Fruit fly (Drosophila melanogaster) whole organism, larva: ENCODE data around the gene Dscam3.
"Not testable (repeated sequence)": the region's sequence is repeated elsewhere in the genome, so short reads cannot be mapped to it uniquely, and the experiment has no call there.

ENCODE experiments used
- noc ChIP-seq: fragments of 200-800 bp; sonication (Bioruptor generic); optimal IDR thresholded peaks from 3 replicates; lab custom pipeline; 2019; ENCODE audit warnings: missing biosample characterization, mild to moderate bottlenecking, missing genetic modification characterization, moderate library complexity

Gene Dscam3

DNA sequence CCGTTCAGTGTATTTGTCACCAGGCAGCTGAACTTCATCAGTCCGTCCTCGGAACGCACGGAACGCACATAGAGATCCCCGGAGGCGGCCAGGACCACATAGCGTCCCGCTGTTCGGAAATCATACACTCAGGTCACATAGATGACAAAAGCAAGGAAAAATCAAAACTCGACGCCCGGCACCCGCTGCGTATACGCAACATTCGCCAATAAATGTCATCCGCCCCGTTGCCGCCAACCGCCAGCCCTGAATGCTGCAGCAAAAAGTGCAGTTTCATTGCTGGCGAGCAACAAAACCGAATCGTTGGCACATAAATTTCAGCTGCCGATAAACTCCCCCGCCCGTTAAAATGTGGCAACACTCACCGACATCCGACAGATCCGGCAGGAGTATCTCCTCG, 13.4 kb downstream of the Dscam3 start:
- TF ChIP-seq noc (tag; lab: Kevin White, UChicago), result no peak

DNA sequence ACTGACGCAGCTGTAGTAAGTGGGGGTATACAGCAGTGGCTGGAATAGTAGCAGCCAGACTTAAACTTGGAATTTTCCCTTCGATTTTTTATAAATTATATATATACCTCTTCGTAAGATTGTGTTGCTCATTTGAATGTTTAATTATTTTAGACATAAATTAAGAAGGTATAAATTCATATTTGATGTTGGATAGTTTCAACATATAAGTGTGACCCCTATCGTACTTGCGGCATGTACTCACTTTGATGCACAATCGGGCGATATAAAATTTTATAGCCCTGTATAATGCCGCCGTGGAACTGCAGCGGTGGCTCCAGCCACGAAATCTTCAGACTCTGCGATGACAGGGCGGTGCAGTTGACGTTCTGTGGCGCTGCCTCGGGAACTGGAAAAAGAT, 24.2 kb downstream of the Dscam3 start:
- no peak for TF ChIP-seq noc (tag; lab: Kevin White, UChicago)

DNA sequence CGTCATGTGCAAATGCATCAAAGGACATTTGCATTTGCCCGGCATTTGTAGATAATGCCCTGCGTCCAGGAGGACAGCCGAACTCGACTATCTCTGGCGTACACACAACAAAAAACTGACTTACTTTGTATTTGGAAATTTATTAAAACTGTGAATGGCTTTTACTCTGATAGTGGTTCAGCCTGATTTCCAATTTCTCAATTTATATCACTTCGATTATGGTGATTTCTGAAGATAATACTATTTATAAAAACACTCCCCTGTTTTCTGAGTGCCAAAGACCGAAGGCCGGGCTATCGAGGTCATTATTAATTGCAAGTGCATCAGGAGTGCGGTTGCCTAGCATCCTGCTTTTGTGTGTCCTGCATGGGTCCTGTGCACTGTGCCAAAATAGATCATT, 34.5 kb downstream of the Dscam3 start:
- TF ChIP-seq noc (tag; lab: Kevin White, UChicago), result no peak

DNA sequence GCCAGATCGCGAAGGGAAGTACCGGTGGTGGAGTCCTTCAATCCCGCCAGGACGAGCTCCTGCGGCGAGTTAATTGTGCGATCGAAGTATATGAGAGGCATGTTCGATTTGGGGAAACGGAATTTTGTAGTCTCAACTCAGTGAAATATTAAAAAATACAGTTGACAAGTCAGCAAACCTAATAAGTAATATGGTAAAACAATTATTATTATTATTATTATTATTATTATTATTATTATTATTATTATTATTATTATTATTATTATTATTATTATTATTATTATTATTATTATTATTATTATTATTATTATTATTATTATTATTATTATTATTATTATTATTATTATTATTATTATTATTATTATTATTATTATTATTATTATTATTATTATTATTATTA, 48.8 kb downstream of the Dscam3 start, which contains the start of gene CG14330:
Gene CG14330, minus strand, starts transcription at position 101 of the 400 bp plus-strand sequence.
- TF ChIP-seq noc (tag; lab: Kevin White, UChicago), result not testable (repeated sequence)

DNA sequence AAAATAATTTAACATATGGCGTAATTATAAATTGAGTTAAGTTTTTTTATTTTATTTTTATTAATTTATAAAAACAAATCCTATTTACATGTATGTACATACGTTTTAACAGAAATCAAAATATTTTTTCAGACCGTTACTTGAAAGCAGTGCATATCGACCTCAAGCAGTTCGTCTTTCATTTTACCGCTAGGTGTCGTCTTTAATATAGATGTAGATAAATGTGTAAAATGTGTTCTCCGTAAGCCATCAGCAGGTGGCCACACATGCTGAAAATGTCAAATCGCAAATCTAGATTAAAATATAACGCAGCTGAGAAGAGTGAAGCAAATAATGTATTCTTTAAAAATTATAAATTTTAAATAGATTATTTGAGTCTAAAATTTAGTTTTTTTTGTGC, 56.1 kb downstream of the Dscam3 start:
- TF ChIP-seq noc (tag; lab: Kevin White, UChicago), result no peak

DNA sequence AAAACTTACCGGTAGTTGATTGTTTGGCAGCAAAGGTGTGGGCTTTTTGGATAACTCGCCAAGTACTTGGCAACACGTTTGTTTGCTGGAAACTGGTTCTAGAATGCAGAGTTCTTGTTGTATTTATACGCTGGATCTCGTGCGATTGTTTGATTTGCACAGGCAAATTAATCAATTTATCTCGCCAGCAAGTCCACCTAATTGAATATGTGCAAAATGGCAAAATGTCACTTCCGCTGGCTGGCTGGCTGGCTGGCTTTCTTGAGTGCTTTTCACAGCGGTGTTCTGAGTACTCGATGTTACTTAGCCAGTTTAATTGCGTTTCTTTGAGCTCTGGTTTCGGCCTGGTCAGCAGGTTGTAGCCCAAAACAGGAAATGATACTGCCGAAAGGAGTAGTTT, 56.7 kb downstream of the Dscam3 start, which contains the start of gene Eh:
Gene Eh, minus strand, starts transcription at position 101 of the 400 bp plus-strand sequence.
- no peak for TF ChIP-seq noc (tag; lab: Kevin White, UChicago)

DNA sequence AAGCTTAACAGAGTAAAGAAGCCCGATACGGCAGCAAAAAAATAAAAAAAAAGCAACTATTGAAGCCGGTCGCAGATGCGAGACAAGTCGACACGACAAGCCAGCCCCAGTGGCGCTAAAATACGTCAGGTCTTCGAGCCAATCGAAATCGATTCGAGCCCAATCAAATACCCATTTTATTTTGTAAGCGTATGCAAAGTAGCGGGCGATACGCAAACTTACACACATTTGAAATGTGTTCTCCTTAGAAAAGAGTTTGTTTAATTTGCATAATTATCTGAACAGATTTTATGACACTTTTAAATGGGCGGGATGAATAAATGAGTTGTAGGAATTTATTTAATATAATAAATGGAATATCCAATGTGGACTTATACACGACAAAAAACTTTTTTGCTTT, 57.9 kb downstream of the Dscam3 start:
- no peak for TF ChIP-seq noc (tag; lab: Kevin White, UChicago)

DNA sequence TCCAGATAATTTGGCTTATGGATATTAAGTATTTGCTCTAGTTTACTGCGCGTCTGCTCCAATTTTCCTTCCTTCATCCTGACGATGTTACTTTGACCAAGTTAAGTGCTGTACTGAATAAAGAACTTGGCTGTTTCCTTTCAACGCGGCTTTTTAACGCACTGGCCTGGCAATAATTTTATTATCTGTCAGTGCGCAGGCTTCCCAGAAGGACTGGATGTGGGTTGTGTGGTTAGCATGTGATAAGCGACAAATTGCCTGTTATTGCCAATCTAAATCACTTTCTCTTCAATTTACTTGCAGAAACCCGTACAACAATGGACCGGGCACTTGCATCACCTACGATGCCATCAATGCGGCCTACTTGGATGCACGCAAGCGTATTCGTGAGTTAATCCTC, 64.8 kb downstream of the Dscam3 start, which contains the start of gene CG14331:
Gene CG14331, minus strand, starts transcription at position 101 of the 400 bp plus-strand sequence.
- TF ChIP-seq noc (tag; lab: Kevin White, UChicago), result no peak

DNA sequence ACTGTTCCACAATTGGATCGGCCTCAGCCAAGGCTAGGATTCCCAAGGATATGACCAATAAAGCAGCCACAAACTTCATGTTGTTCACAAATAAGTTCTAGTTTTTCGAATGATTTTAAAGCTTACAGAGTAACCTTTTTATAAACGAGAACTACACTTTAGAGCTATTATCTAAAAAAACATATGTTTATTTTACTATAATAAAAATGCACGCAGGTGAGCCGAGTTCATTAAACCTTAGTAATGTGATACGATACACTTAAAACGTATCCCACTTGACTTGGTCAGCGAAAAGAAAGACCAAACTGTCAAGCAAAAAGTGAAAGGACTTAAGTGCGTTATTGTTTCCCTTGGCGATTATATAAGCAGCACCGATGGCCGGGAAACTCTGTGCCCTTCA, 71.1 kb downstream of the Dscam3 start, which contains the start of gene CG44090:
Gene CG44090, minus strand, starts transcription at position 101 of the 400 bp plus-strand sequence.
- TF ChIP-seq noc (tag; lab: Kevin White, UChicago), result no peak

DNA sequence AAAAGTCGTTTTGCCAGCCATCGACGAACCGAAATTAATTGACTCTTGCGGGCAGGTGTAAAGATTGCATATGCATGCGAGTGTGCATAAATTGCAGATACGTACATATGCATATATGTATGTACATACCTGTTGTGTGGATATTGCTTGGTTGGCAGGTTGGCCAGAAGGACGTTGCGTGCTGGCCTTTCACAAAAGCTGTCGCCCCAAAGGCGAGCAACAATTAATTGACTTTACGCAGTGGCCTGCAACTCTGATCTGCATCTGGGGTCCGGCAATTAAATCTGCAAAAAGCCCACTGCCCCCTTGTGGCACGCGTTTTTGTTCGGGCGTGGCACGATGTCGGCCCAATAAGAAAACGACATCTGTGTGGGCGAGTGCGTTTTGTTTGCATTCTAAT, 72.3 kb downstream of the Dscam3 start:
- no peak for TF ChIP-seq noc (tag; lab: Kevin White, UChicago)

DNA sequence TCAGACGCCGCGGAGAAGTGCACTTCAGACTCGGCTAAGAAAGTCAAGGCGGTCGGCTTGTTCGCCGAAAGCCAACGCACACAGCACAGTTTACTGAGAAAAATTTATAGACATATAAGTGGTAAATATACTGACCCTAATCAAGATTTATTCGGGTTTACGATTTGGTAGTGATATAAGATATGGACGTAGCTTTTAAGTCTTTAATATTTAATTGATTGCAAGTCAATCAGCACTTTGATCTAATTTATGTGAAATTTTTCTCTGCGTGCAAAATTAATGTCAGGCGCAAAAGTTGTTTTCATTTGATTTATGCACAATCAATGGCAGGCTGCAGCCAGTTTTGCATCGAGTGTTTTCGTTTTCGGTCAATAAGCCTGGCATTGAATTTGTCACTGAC, 75.0 kb downstream of the Dscam3 start:
- TF ChIP-seq noc (tag; lab: Kevin White, UChicago), result no peak

DNA sequence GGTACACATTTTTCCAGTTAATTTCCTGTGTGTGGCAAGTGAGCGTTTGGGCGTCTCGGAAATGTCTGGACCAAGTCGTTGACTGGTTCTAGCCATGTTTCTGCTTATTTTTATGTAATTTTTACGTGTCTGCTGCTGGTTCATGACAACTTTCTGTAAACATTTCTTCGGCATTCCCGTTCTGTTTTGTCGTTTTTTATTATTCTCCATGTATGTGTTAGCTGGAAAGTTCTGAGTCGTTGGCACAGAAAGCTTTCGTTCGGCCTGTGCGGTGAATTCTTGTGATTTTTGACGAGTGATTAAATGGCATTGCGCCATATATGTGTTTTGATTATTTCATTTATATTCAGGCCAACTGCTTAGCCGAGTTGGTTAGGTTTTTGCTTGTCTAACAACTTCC, 79.2 kb downstream of the Dscam3 start:
- TF ChIP-seq noc (tag; lab: Kevin White, UChicago), result no peak

DNA sequence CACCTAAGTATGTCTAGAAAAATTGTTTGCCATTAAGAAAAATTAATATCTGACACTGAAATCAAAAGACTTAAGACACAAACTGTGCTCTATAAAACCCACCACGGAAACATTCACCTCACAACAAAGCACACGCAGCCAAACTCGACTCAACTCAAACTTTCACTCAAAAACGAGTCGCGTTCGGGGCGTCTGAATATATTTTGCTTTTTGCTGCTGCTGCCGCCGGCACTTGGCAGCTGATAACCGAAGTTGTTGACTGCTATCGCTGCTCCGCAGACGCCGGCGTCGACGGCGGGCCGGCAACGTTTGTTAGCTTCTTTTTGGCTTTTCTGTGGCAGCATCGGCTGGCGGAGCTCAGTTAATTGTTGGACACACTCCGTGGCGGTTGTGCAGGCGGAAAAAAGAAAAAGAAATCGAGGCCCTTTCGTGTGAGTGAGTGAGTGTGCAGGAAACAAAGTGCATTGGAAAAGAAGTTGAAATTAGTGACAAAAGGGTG, 80.0 kb downstream of the Dscam3 start, which contains the start of gene cysu:
Gene cysu, plus strand, starts transcription at position 352 of the 499 bp plus-strand sequence.
- TF ChIP-seq noc (tag; lab: Kevin White, UChicago), result no peak
